Worm (Caenorhabditis elegans) whole organism, midembryonic: Measurements from ENCODE around the gene F35D11.1.

Source experiments
- T22C8.4 ChIP-seq: fragments of 200-800 bp; sonication (Bioruptor generic); IDR thresholded peaks from 2 replicates; pipeline ENCODE4 v1.3.6; 2022; ENCODE audit warnings: missing genetic modification characterization, missing compliant biosample characterization
- cog-1 ChIP-seq: sonication (generic microtip); optimal IDR thresholded peaks from 2 replicates; lab custom pipeline; 2016; ENCODE audit warnings: missing genetic modification characterization, missing compliant biosample characterization
- flt-1 ChIP-seq: fragments of 200-800 bp; sonication (Bioruptor generic); IDR thresholded peaks from 2 replicates; pipeline ENCODE4 v1.3.6; 2022; ENCODE audit warnings: missing genetic modification characterization, missing compliant biosample characterization
- med-1 ChIP-seq: sonication (generic microtip); optimal IDR thresholded peaks from 2 replicates; lab custom pipeline; 2017; ENCODE audit warnings: missing genetic modification characterization, mild to moderate bottlenecking, missing compliant biosample characterization, antibody characterized with exemption, missing genetic modification reagents; ENCODE audit not compliant: insufficient read depth
- ztf-29 ChIP-seq: fragments of 200-800 bp; sonication (Bioruptor generic); IDR thresholded peaks from 2 replicates; pipeline ENCODE4 v1.3.6; 2022; ENCODE audit warnings: missing genetic modification reagents, missing genetic modification characterization, missing compliant biosample characterization

ce11 chrII:4665359-4665758, 38.7 kb downstream of the F35D11.1 start, which contains the start of gene T05A7.11:
- TF ChIP-seq med-1 (GFP tag; lab: Kevin White, UChicago) (no peak), cog-1 (tag; lab: Kevin White, UChicago) (no peak), ztf-29 (GFP tag; lab: Robert Waterston, UW) (no peak), flt-1 (GFP tag; lab: Robert Waterston, UW) (no peak), T22C8.4 (no peak)
